Worm (Caenorhabditis elegans) whole organism, young adult: ENCODE results near the gene ZK112.4.

Experiments used
- B0261.1 ChIP-seq: sonication (generic microtip); optimal IDR thresholded peaks from 2 replicates; lab custom pipeline; 2016; ENCODE audit warnings: mild to moderate bottlenecking, missing genetic modification characterization, moderate library complexity, missing compliant biosample characterization
- C06A6.2 ChIP-seq: fragments of 200-800 bp; sonication (Bioruptor generic); conservative IDR thresholded peaks from 2 replicates; pipeline ENCODE4 v1.3.6; 2022; ENCODE audit warnings: missing genetic modification characterization, missing compliant biosample characterization
- C17E4.6 ChIP-seq: fragments of 200-800 bp; sonication (Bioruptor generic); IDR thresholded peaks from 2 replicates; pipeline ENCODE4 v1.3.6; 2022; ENCODE audit warnings: missing genetic modification reagents, missing genetic modification characterization, missing compliant biosample characterization
- F10E7.11 ChIP-seq: sonication (generic microtip); optimal IDR thresholded peaks from 2 replicates; lab custom pipeline; 2017; ENCODE audit warnings: mild to moderate bottlenecking, missing genetic modification characterization, moderate library complexity, missing compliant biosample characterization
- F22D6.2 ChIP-seq: sonication (generic microtip); optimal IDR thresholded peaks from 2 replicates; lab custom pipeline; 2016; ENCODE audit warnings: mild to moderate bottlenecking, missing genetic modification characterization, missing compliant biosample characterization
- F39B2.1 ChIP-seq: fragments of 200-800 bp; sonication (Bioruptor generic); IDR thresholded peaks from 2 replicates; pipeline ENCODE4 v1.3.6; 2022; ENCODE audit warnings: missing genetic modification reagents, missing genetic modification characterization, missing compliant biosample characterization
- F49E8.2 ChIP-seq: sonication (generic microtip); optimal IDR thresholded peaks from 3 replicates; lab custom pipeline; 2017; ENCODE audit warnings: missing genetic modification characterization, mild to moderate bottlenecking, missing compliant biosample characterization, antibody characterized with exemption, moderate library complexity; ENCODE audit not compliant: insufficient read depth
- F57A8.1 ChIP-seq: fragments of 200-800 bp; sonication (Bioruptor generic); optimal IDR thresholded peaks from 2 replicates; lab custom pipeline; 2018; ENCODE audit warnings: mild to moderate bottlenecking, missing genetic modification characterization, moderate library complexity, missing compliant biosample characterization
- K11D2.4 ChIP-seq: fragments of 200-800 bp; sonication (Bioruptor generic); IDR thresholded peaks from 2 replicates; pipeline ENCODE4 v1.3.6; 2022; ENCODE audit warnings: missing genetic modification reagents, missing genetic modification characterization, missing compliant biosample characterization
- Y56A3A.18 ChIP-seq: fragments of 200-800 bp; sonication (Bioruptor generic); IDR thresholded peaks from 2 replicates; pipeline ENCODE4 v1.3.6; 2022; ENCODE audit warnings: missing genetic modification reagents, missing genetic modification characterization, missing compliant biosample characterization
- Y67H2A.10 ChIP-seq: fragments of 200-800 bp; sonication (Bioruptor generic); conservative IDR thresholded peaks from 2 replicates; pipeline ENCODE4 v1.3.6; 2022; ENCODE audit warnings: missing genetic modification reagents, missing genetic modification characterization, missing compliant biosample characterization
- Y79H2A.3 ChIP-seq: fragments of 200-800 bp; sonication (Bioruptor generic); conservative IDR thresholded peaks from 2 replicates; pipeline ENCODE4 v1.3.6; 2022; ENCODE audit warnings: missing genetic modification reagents, missing genetic modification characterization, missing compliant biosample characterization
- aptf-3 ChIP-seq: fragments of 200-800 bp; sonication (Bioruptor generic); IDR thresholded peaks from 2 replicates; pipeline ENCODE4 v1.3.6; 2022; ENCODE audit warnings: missing genetic modification characterization, missing compliant biosample characterization
- attf-3 ChIP-seq: fragments of 200-800 bp; sonication (Bioruptor generic); conservative IDR thresholded peaks from 2 replicates; pipeline ENCODE4 v1.3.6; 2022; ENCODE audit warnings: missing genetic modification reagents, missing genetic modification characterization, missing compliant biosample characterization
- attf-6 ChIP-seq: fragments of 200-800 bp; sonication (Bioruptor generic); IDR thresholded peaks from 2 replicates; pipeline ENCODE4 v1.3.6; 2022; ENCODE audit warnings: missing genetic modification reagents, missing genetic modification characterization, missing compliant biosample characterization
- die-1 ChIP-seq: sonication (generic microtip); optimal IDR thresholded peaks from 2 replicates; lab custom pipeline; 2016; ENCODE audit warnings: missing genotype, mild to moderate bottlenecking, missing genetic modification characterization, missing compliant biosample characterization
- dox-1 ChIP-seq: fragments of 200-800 bp; sonication (Bioruptor generic); IDR thresholded peaks from 2 replicates; pipeline ENCODE4 v1.3.6; 2022; ENCODE audit warnings: missing genetic modification reagents, missing genetic modification characterization, missing compliant biosample characterization
- dpff-1 ChIP-seq: sonication (generic microtip); optimal IDR thresholded peaks from 2 replicates; lab custom pipeline; 2017; ENCODE audit warnings: mild to moderate bottlenecking, missing genetic modification characterization, missing compliant biosample characterization
- dpl-1 ChIP-seq: fragments of 150-350 bp; optimal IDR thresholded peaks from 2 replicates; lab custom pipeline; 2014; ENCODE audit warnings: missing biosample characterization, missing genetic modification reagents, missing genetic modification characterization
- ekl-4 ChIP-seq: fragments of 200-800 bp; sonication (Bioruptor generic); IDR thresholded peaks from 2 replicates; pipeline ENCODE4 v1.3.6; 2022; ENCODE audit warnings: missing genetic modification reagents, missing genetic modification characterization, missing compliant biosample characterization
- ets-4 ChIP-seq: fragments of 200-800 bp; sonication (Bioruptor generic); optimal IDR thresholded peaks from 2 replicates; lab custom pipeline; 2018; ENCODE audit warnings: mild to moderate bottlenecking, missing genetic modification characterization, missing compliant biosample characterization
- hlh-12 ChIP-seq: sonication (generic microtip); optimal IDR thresholded peaks from 2 replicates; lab custom pipeline; 2016; ENCODE audit warnings: missing genetic modification characterization, missing compliant biosample characterization
- hlh-26 ChIP-seq: fragments of 200-800 bp; sonication (Bioruptor generic); conservative IDR thresholded peaks from 2 replicates; pipeline ENCODE4 v1.3.6; 2022; ENCODE audit warnings: missing genetic modification reagents, missing genetic modification characterization, missing compliant biosample characterization
- hrde-1 ChIP-seq: sonication (generic microtip); optimal IDR thresholded peaks from 2 replicates; lab custom pipeline; 2016; ENCODE audit warnings: missing genetic modification characterization, mild to moderate bottlenecking, missing compliant biosample characterization, moderate library complexity, missing genotype, missing genetic modification reagents, borderline replicate concordance
- lin-26 ChIP-seq: fragments of 200-800 bp; sonication (Bioruptor generic); IDR thresholded peaks from 2 replicates; pipeline ENCODE4 v1.3.6; 2022; ENCODE audit warnings: missing genetic modification reagents, missing genetic modification characterization, missing compliant biosample characterization
- madf-10 ChIP-seq: sonication (generic microtip); optimal IDR thresholded peaks from 2 replicates; lab custom pipeline; 2016; ENCODE audit warnings: mild to moderate bottlenecking, missing genetic modification characterization, missing compliant biosample characterization
- madf-6 ChIP-seq: fragments of 200-800 bp; sonication (Bioruptor generic); IDR thresholded peaks from 2 replicates; pipeline ENCODE4 v1.3.6; 2022; ENCODE audit warnings: missing genetic modification reagents, missing genetic modification characterization, missing compliant biosample characterization
- mcd-1 ChIP-seq: fragments of 200-800 bp; sonication (Bioruptor generic); IDR thresholded peaks from 2 replicates; pipeline ENCODE4 v1.3.6; 2022; ENCODE audit warnings: missing genetic modification reagents, missing genetic modification characterization, missing compliant biosample characterization
- mel-28 ChIP-seq: sonication (generic microtip); optimal IDR thresholded peaks from 2 replicates; lab custom pipeline; 2016; ENCODE audit warnings: borderline replicate concordance, mild to moderate bottlenecking, missing genetic modification characterization, missing compliant biosample characterization
- mes-4 ChIP-seq: sonication (generic microtip); optimal IDR thresholded peaks from 2 replicates; lab custom pipeline; 2016; ENCODE audit warnings: missing genotype, missing genetic modification characterization, missing compliant biosample characterization
- mxl-1 ChIP-seq: sonication (generic microtip); optimal IDR thresholded peaks from 2 replicates; lab custom pipeline; 2016; ENCODE audit warnings: missing genetic modification characterization, missing compliant biosample characterization
- nfya-1 ChIP-seq: sonication (generic microtip); optimal IDR thresholded peaks from 2 replicates; lab custom pipeline; 2017; ENCODE audit warnings: antibody characterized with exemption, missing compliant biosample characterization, missing genetic modification characterization, borderline replicate concordance; ENCODE audit not compliant: insufficient read depth
- nfya-2 ChIP-seq: fragments of 200-800 bp; sonication (Bioruptor generic); IDR thresholded peaks from 2 replicates; pipeline ENCODE4 v1.3.6; 2022; ENCODE audit warnings: missing genetic modification reagents, missing genetic modification characterization, missing compliant biosample characterization
- nfyb-1 ChIP-seq: fragments of 200-800 bp; sonication (Bioruptor generic); IDR thresholded peaks from 2 replicates; pipeline ENCODE4 v1.3.6; 2022; ENCODE audit warnings: missing genetic modification reagents, missing genetic modification characterization, missing compliant biosample characterization
- nhr-120 ChIP-seq: fragments of 200-800 bp; sonication (Bioruptor generic); IDR thresholded peaks from 2 replicates; pipeline ENCODE4 v1.3.6; 2022; ENCODE audit warnings: missing genetic modification characterization, missing compliant biosample characterization
- pha-4 ChIP-seq: fragments of 150-350 bp; sonication (generic microtip); optimal IDR thresholded peaks from 2 replicates; lab custom pipeline; 2014; ENCODE audit warnings: missing biosample characterization, missing genetic modification reagents, missing genetic modification characterization
- rec-8 ChIP-seq, 2 experiments: sonication (generic microtip); optimal IDR thresholded peaks; 2 replicates each; lab custom pipeline; 2016; ENCODE audit warnings: mild to moderate bottlenecking in 2 of 2, missing genetic modification characterization in 2 of 2, missing genetic modification reagents in 2 of 2, missing genotype in 2 of 2, missing biosample characterization in 1 of 2, missing compliant biosample characterization in 1 of 2, moderate library complexity in 1 of 2
- repo-1 ChIP-seq: sonication (generic microtip); optimal IDR thresholded peaks from 2 replicates; lab custom pipeline; 2017; ENCODE audit warnings: mild to moderate bottlenecking, missing genetic modification characterization, missing compliant biosample characterization
- sdz-38 ChIP-seq: sonication (generic microtip); optimal IDR thresholded peaks from 2 replicates; lab custom pipeline; 2016; ENCODE audit warnings: missing genotype, missing genetic modification characterization, missing compliant biosample characterization
- snpc-1.1 ChIP-seq: sonication (generic microtip); optimal IDR thresholded peaks from 2 replicates; lab custom pipeline; 2017; ENCODE audit warnings: missing genetic modification characterization, mild to moderate bottlenecking, missing compliant biosample characterization, antibody characterized with exemption, moderate library complexity, missing genotype, missing genetic modification reagents; ENCODE audit not compliant: insufficient read depth
- snpc-1.3 ChIP-seq: sonication (generic microtip); optimal IDR thresholded peaks from 2 replicates; lab custom pipeline; 2017; ENCODE audit warnings: missing genetic modification characterization, mild to moderate bottlenecking, missing compliant biosample characterization, antibody characterized with exemption, moderate library complexity, missing genotype, missing genetic modification reagents; ENCODE audit not compliant: insufficient read depth
- snpc-3.4 ChIP-seq: sonication (generic microtip); optimal IDR thresholded peaks from 2 replicates; lab custom pipeline; 2017; ENCODE audit warnings: missing genetic modification characterization, mild to moderate bottlenecking, missing compliant biosample characterization, antibody characterized with exemption, moderate library complexity, missing genotype, missing genetic modification reagents
- sptf-2 ChIP-seq: fragments of 200-800 bp; sonication (Bioruptor generic); optimal IDR thresholded peaks from 2 replicates; lab custom pipeline; 2018; ENCODE audit warnings: mild to moderate bottlenecking, missing genetic modification characterization, missing compliant biosample characterization
- tbp1 ChIP-seq: fragments of 200-800 bp; sonication (Bioruptor generic); optimal IDR thresholded peaks from 2 replicates; lab custom pipeline; 2018; ENCODE audit warnings: mild to moderate bottlenecking, missing genetic modification characterization, missing compliant biosample characterization
- unc-62 ChIP-seq: fragments of 150-350 bp; optimal IDR thresholded peaks from 2 replicates; lab custom pipeline; 2014; ENCODE audit warnings: missing biosample characterization, missing genetic modification reagents, missing genetic modification characterization
- zim-3 ChIP-seq: sonication (generic microtip); optimal IDR thresholded peaks from 2 replicates; lab custom pipeline; 2017; ENCODE audit warnings: mild to moderate bottlenecking, missing genetic modification characterization, moderate library complexity, missing compliant biosample characterization
- ztf-26 ChIP-seq: sonication (generic microtip); optimal IDR thresholded peaks from 2 replicates; lab custom pipeline; 2017; ENCODE audit warnings: missing genetic modification characterization, missing compliant biosample characterization
- ztf-28 ChIP-seq: fragments of 200-800 bp; sonication (Bioruptor generic); IDR thresholded peaks from 2 replicates; pipeline ENCODE4 v1.3.6; 2022; ENCODE audit warnings: missing genetic modification reagents, missing genetic modification characterization, missing compliant biosample characterization
- ztf-3 ChIP-seq: fragments of 200-800 bp; sonication (Bioruptor generic); optimal IDR thresholded peaks from 2 replicates; lab custom pipeline; 2018; ENCODE audit warnings: mild to moderate bottlenecking, missing genetic modification characterization, missing compliant biosample characterization

ZK112.4 gene

ce11 chrIII:7720861-7721260 is 8.9 kb downstream of the ZK112.4 start (continued):
- TF ChIP-seq C06A6.2 (GFP tag; lab: Robert Waterston, UW) (peak; percentile 40; the same call in 1 of the 2 replicates), nfyb-1 (GFP tag; lab: Robert Waterston, UW) (peak; percentile 87), F22D6.2 (no peak), ztf-28 (GFP tag; lab: Robert Waterston, UW) (no peak), ets-4 (GFP tag; lab: Kevin White, UChicago) (no peak), C17E4.6 (no peak), F39B2.1 (GFP tag; lab: Robert Waterston, UW) (no peak), aptf-3 (GFP tag; lab: Robert Waterston, UW) (no peak), ztf-3 (GFP tag; lab: Kevin White, UChicago) (no peak), dox-1 (GFP tag; lab: Robert Waterston, UW) (peak; percentile 6; the same call in 1 of the 2 replicates), attf-3 (no peak), snpc-1.3 (no peak), mcd-1 (GFP tag; lab: Robert Waterston, UW) (no peak), hlh-26 (no peak), K11D2.4 (GFP tag; lab: Robert Waterston, UW) (0 out of 2 replicates have a peak, but pooled peaks have one; percentile 55), mel-28 (tag; lab: Kevin White, UChicago) (no peak), zim-3 (tag; lab: Kevin White, UChicago) (no peak), ekl-4 (GFP tag; lab: Robert Waterston, UW) (no peak), Y56A3A.18 (GFP tag; lab: Robert Waterston, UW) (no peak), hlh-12 (no peak), nfya-1 (tag; lab: Kevin White, UChicago) (no peak), snpc-1.1 (tag; lab: Kevin White, UChicago) (no peak), nfya-2 (no peak), mes-4 (tag; lab: Kevin White, UChicago) (no peak), madf-6 (GFP tag; lab: Robert Waterston, UW) (no peak), die-1 (tag; lab: Kevin White, UChicago) (no peak), F57A8.1 (GFP tag; lab: Kevin White, UChicago) (no peak), F49E8.2 (no peak), madf-10 (tag; lab: Kevin White, UChicago) (peak; percentile 13), snpc-3.4 (tag; lab: Kevin White, UChicago) (no peak), pha-4 (tag; lab: Kevin White, UChicago) (no peak), sdz-38 (tag; lab: Kevin White, UChicago) (no peak), B0261.1 (tag; lab: Kevin White, UChicago) (no peak), nhr-120 (GFP tag; lab: Robert Waterston, UW) (no peak), ztf-26 (tag; lab: Kevin White, UChicago) (no peak), attf-6 (GFP tag; lab: Robert Waterston, UW) (no peak), unc-62 (no peak), mxl-1 (tag; lab: Kevin White, UChicago) (no peak), sptf-2 (GFP tag; lab: Kevin White, UChicago) (no peak), repo-1 (tag; lab: Kevin White, UChicago) (peak; percentile 35), lin-26 (GFP tag; lab: Robert Waterston, UW) (peak; percentile 53; the same call in 1 of the 2 replicates), hrde-1 (tag; lab: Kevin White, UChicago) (no peak), F10E7.11 (tag; lab: Kevin White, UChicago) (no peak), Y79H2A.3 (GFP tag; lab: Robert Waterston, UW) (no peak), dpl-1 (GFP tag; lab: Kevin White, UChicago) (no peak), rec-8 (tag; optimal IDR thresholded peaks at IDR 0.05; lab: Kevin White, UChicago) (no peak), tbp1 (GFP tag; lab: Kevin White, UChicago) (no peak), Y67H2A.10 (GFP tag; lab: Robert Waterston, UW) (no peak), dpff-1 (tag; lab: Kevin White, UChicago) (no peak)
